Fruit fly (Drosophila melanogaster): ENCODE data around the gene Idh3g.

The Idh3g gene

dm6 chr3R:25680528-25680927 lies at the start of gene Idh3g, which contains the start of gene CG4743:
Idh3g (plus strand) TSS chr3R:25680845.
CG4743 (minus strand) TSS chr3R:25680550.
- TF ChIP-seq Rel (GFP tag; optimal IDR thresholded peaks at IDR 0.05) (no peak), Rel (tag; optimal IDR thresholded peaks at IDR 0.05) (peak; percentile 91), dmrt93B (GFP tag; optimal IDR thresholded peaks at IDR 0.05) (peak; percentile 85), Abd-B (GFP tag; optimal IDR thresholded peaks at IDR 0.05) (no peak), N (GFP tag; optimal IDR thresholded peaks at IDR 0.05) (no peak), tai (GFP tag; optimal IDR thresholded peaks at IDR 0.05) (no peak), usp (GFP tag; optimal IDR thresholded peaks at IDR 0.05) (no peak), Dfd (GFP tag; optimal IDR thresholded peaks at IDR 0.05) (no peak), br (GFP tag; optimal IDR thresholded peaks at IDR 0.05) (peak; percentile 90), foxo (GFP tag; optimal IDR thresholded peaks at IDR 0.05) (peak in 1 of 2 experiments; percentile 97), psq (GFP tag; optimal IDR thresholded peaks at IDR 0.05) (peak; percentile 93), brk (GFP tag; optimal IDR thresholded peaks at IDR 0.05) (peak; percentile 93), OdsH (GFP tag; optimal IDR thresholded peaks at IDR 0.05) (peak; percentile 96), Hr78 (GFP tag; optimal IDR thresholded peaks at IDR 0.05) (no peak), pan (optimal IDR thresholded peaks at IDR 0.05) (no peak), dsf (GFP tag; optimal IDR thresholded peaks at IDR 0.05; ENCODE audit: borderline replicate concordance) (peak; percentile 86), CG9705 (GFP tag; optimal IDR thresholded peaks at IDR 0.05) (peak; percentile 96), HLH106 (tag; optimal IDR thresholded peaks at IDR 0.05) (peak; percentile 98), GATAd (GFP tag; optimal IDR thresholded peaks at IDR 0.05) (peak; percentile 83), sage (GFP tag; optimal IDR thresholded peaks at IDR 0.05) (peak; percentile 93), Dif (GFP tag; optimal IDR thresholded peaks at IDR 0.05; ENCODE audit: partially characterized antibody) (no peak), Myc (optimal IDR thresholded peaks at IDR 0.05) (no peak), sv (GFP tag; optimal IDR thresholded peaks at IDR 0.05) (peak; percentile 91), ey (GFP tag; optimal IDR thresholded peaks at IDR 0.05) (peak; percentile 87), rgr (GFP tag; optimal IDR thresholded peaks at IDR 0.05) (peak; percentile 97), Sp1 (GFP tag; optimal IDR thresholded peaks at IDR 0.05) (peak; percentile 98), h (GFP tag; optimal IDR thresholded peaks at IDR 0.05) (peak; percentile 95), Hr83 (GFP tag; optimal IDR thresholded peaks at IDR 0.05; ENCODE audit: poor library complexity, severe bottlenecking) (no peak), CrebA (GFP tag; optimal IDR thresholded peaks at IDR 0.05; ENCODE audit: borderline replicate concordance) (no peak), lola (GFP tag; optimal IDR thresholded peaks at IDR 0.05) (no peak), fru (GFP tag; optimal IDR thresholded peaks at IDR 0.05) (peak; percentile 91), Jra (GFP tag; optimal IDR thresholded peaks at IDR 0.05) (peak; percentile 85), CG32264 (GFP tag; optimal IDR thresholded peaks at IDR 0.05) (no peak), dl (GFP tag; optimal IDR thresholded peaks at IDR 0.05; ENCODE audit: insufficient read depth in 1 of 2, partially characterized antibody in 2 of 2) (no peak), jim (GFP tag; optimal IDR thresholded peaks at IDR 0.05) (no peak), Vsx2 (GFP tag; optimal IDR thresholded peaks at IDR 0.05; ENCODE audit: partially characterized antibody) (no peak), Mio (GFP tag; optimal IDR thresholded peaks at IDR 0.05) (peak; percentile 13), woc (GFP tag; optimal IDR thresholded peaks at IDR 0.05) (peak; percentile 85), Hnf4 (GFP tag; optimal IDR thresholded peaks at IDR 0.05) (peak; percentile 94)

- TF ChIP-seq ey (GFP tag; optimal IDR thresholded peaks at IDR 0.05) (peak; percentile 54), lola (GFP tag; optimal IDR thresholded peaks at IDR 0.05) (no peak), Myc (optimal IDR thresholded peaks at IDR 0.05) (no peak), psq (GFP tag; optimal IDR thresholded peaks at IDR 0.05) (peak; percentile 11), Hr83 (GFP tag; optimal IDR thresholded peaks at IDR 0.05; ENCODE audit: poor library complexity, severe bottlenecking) (no peak), h (GFP tag; optimal IDR thresholded peaks at IDR 0.05) (peak; percentile 68), Dfd (GFP tag; optimal IDR thresholded peaks at IDR 0.05) (no peak), Rel (GFP tag; optimal IDR thresholded peaks at IDR 0.05) (no peak), Rel (tag; optimal IDR thresholded peaks at IDR 0.05) (no peak), Sp1 (GFP tag; optimal IDR thresholded peaks at IDR 0.05) (peak; percentile 47), jim (GFP tag; optimal IDR thresholded peaks at IDR 0.05) (no peak), dmrt93B (GFP tag; optimal IDR thresholded peaks at IDR 0.05) (peak; percentile 23), rgr (GFP tag; optimal IDR thresholded peaks at IDR 0.05) (peak; percentile 56), brk (GFP tag; optimal IDR thresholded peaks at IDR 0.05) (no peak), woc (GFP tag; optimal IDR thresholded peaks at IDR 0.05) (peak; percentile 23), Vsx2 (GFP tag; optimal IDR thresholded peaks at IDR 0.05; ENCODE audit: partially characterized antibody) (no peak), foxo (GFP tag; optimal IDR thresholded peaks at IDR 0.05) (peak in 1 of 2 experiments; percentile 65), HLH106 (tag; optimal IDR thresholded peaks at IDR 0.05) (peak; percentile 56), CG9705 (GFP tag; optimal IDR thresholded peaks at IDR 0.05) (no peak), fru (GFP tag; optimal IDR thresholded peaks at IDR 0.05) (peak; percentile 59), dl (GFP tag; optimal IDR thresholded peaks at IDR 0.05; ENCODE audit: insufficient read depth in 1 of 2, partially characterized antibody in 2 of 2) (no peak), CG32264 (GFP tag; optimal IDR thresholded peaks at IDR 0.05) (no peak), Hnf4 (GFP tag; optimal IDR thresholded peaks at IDR 0.05) (peak; percentile 17), Jra (GFP tag; optimal IDR thresholded peaks at IDR 0.05) (no peak), br (GFP tag; optimal IDR thresholded peaks at IDR 0.05) (peak; percentile 52), sv (GFP tag; optimal IDR thresholded peaks at IDR 0.05) (peak; percentile 51), pan (optimal IDR thresholded peaks at IDR 0.05) (no peak), tai (GFP tag; optimal IDR thresholded peaks at IDR 0.05) (no peak), OdsH (GFP tag; optimal IDR thresholded peaks at IDR 0.05) (peak; percentile 39)
Observed at dm6 chr3R:25631079-25631478, 49.6 kb upstream of the Idh3g start.
